Fruit fly (Drosophila melanogaster): Measurements from ENCODE around the gene CG42685.
"Not testable (repeated sequence)": the region's sequence is repeated elsewhere in the genome, so short reads cannot be mapped to it uniquely, and the experiment has no call there.

DNA sequence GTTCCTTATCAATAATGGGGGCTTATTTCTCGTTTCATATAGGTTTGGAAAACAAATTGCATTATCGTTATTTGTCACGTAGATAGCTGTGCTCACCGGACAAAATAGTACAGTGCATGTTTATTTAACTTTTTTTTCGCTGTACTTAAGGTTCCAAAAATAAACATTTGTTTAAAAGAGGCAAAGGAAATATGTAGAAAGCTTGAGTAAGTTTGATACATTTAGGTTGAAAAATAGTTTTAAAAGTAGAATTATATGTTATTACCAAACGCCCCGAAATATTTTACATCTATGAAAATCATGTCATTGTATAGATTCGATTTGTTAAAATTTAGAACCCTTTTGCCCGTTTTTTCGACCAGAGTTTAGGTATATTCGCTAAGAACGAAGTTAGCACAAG lies 5.6 kb upstream of the CG42685 start, which contains the start of gene CG31835:
- TF ChIP-seq psq, CG8478 (optimal IDR thresholded peaks at IDR 0.05): not testable (repeated sequence)
